Worm (Caenorhabditis elegans): Measurements from ENCODE around the gene daao-1.
A peak's percentile ranks its signal among the peaks of the same experiment; 100 is the strongest.

The daao-1 gene

DNA sequence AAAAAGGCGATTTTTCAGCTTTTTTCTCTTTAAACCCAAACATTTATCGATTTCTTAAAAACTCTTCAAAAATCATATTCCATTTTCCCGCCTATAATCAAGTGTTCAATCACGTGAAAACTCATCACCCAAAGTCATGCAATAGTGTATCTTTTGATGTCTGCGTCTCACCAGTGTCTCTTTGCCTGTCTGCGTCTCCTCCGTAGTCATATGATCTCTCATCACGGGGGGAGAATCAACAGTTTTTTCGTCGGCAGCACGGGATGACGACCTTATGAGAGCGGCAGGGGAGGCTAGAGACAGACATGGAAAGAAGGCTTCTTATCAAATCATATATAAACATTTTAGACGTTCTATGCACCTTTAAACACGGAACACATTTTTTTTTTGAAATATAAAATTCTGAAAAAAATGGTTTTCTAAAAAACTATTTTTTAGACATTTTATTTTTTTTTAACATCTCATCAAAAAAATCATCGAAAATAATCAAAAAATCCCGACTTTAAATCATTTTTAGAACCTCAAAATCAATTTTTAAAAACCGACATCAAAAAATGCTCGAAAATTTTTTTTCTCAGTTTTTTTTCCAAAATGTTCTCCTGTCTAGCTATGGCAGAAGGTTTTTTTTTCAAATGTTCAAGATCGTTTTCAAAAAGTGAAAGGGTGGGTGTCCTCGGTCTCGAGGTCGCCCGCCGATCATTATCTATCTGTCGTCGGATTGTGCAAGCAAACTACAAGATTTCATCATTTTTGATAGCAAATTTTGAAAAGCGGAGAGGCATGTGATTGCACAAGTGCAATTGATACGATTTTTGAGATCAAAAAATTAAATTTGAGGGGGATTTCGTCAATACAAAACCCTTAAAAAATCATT lies 11.8 kb upstream of the daao-1 start (continued):
- TF ChIP-seq pha-2 (tag; optimal IDR thresholded peaks at IDR 0.05) (peak; percentile 17), pag-3 (tag; optimal IDR thresholded peaks at IDR 0.05; ENCODE audit: borderline replicate concordance) (no peak), hlh-30 (tag; optimal IDR thresholded peaks at IDR 0.05; ENCODE audit: insufficient read depth) (peak; percentile 100), npax-4 (tag; optimal IDR thresholded peaks at IDR 0.05) (no peak), lin-11 (tag; optimal IDR thresholded peaks at IDR 0.05) (no peak)

DNA sequence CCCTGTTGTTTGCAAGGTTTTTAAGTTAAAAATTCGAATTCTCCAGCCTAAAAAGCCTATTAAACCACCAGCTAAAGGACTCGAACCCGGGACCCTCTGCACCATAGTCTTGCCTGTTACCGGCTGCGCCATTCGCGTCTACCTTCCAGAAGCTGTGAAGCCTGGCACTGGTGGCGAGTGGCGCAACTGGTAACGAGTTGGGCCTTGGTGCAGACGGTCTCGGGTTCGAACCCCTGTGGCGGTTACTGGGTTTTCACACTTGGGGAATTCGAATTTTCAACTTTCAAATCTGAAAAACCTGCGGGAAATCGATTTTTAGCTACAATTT lies 11.2 kb upstream of the daao-1 start:
- TF ChIP-seq ceh-45 (GFP tag; IDR thresholded peaks at IDR 0.05), result no peak
- TF ChIP-seq unc-42 (tag; optimal IDR thresholded peaks at IDR 0.05), result no peak
- no peak for TF ChIP-seq F13H6.1 (tag; optimal IDR thresholded peaks at IDR 0.05)
- no peak for TF ChIP-seq ceh-18 (tag; optimal IDR thresholded peaks at IDR 0.05)
- TF ChIP-seq ceh-30 (tag; optimal IDR thresholded peaks at IDR 0.05), result no peak
- no peak for TF ChIP-seq T23F11.4 (GFP tag; optimal IDR thresholded peaks at IDR 0.05)
- TF ChIP-seq ahr-1 (tag; optimal IDR thresholded peaks at IDR 0.05), result no peak
- no peak for TF ChIP-seq rnt-1 (tag; optimal IDR thresholded peaks at IDR 0.05)
- no peak for TF ChIP-seq sox-2 (GFP tag; IDR thresholded peaks at IDR 0.05)
- no peak for TF ChIP-seq K09A11.1 (tag; optimal IDR thresholded peaks at IDR 0.05; ENCODE audit: insufficient read depth)
- TF ChIP-seq ceh-31 (tag; optimal IDR thresholded peaks at IDR 0.05), result no peak
- TF ChIP-seq Y22D7AL.16 (tag; optimal IDR thresholded peaks at IDR 0.05), result no peak

DNA sequence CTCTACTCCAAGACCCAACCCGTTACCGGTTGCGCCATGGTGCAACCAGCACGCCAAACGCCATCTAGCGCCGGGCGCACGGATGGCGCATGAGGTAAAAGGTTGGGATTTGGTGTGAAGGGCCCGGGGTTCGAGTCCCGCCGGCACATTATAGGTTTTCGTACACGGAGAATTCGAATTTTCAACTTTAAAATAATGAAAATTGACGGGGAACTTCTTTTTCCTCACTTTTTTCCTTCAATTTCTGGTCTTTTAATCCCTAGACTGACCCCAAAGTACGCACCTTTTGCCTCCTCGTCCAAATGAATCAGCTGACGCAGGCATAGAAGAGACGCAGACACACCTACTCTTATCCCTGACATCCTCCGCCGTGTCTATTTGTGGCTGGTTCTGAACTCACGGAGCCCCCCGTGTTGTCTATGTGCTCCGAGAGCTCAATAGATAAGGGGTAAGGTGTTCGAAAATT lies 10.4 kb upstream of the daao-1 start:
- TF ChIP-seq ets-4 (tag; optimal IDR thresholded peaks at IDR 0.05) (no peak), ceh-22 (tag; optimal IDR thresholded peaks at IDR 0.05) (no peak), ceh-6 (GFP tag; optimal IDR thresholded peaks at IDR 0.05) (no peak), hlh-13 (GFP tag; optimal IDR thresholded peaks at IDR 0.05) (peak; percentile 0), ama-1 (optimal IDR thresholded peaks at IDR 0.05) (no peak), F13H6.1 (tag; optimal IDR thresholded peaks at IDR 0.05) (no peak), pros-1 (tag; optimal IDR thresholded peaks at IDR 0.05) (no peak), sox-2 (GFP tag; IDR thresholded peaks at IDR 0.05) (no peak), tbx-2 (tag; optimal IDR thresholded peaks at IDR 0.05) (peak; percentile 12), ceh-31 (tag; optimal IDR thresholded peaks at IDR 0.05) (peak; percentile 0), hlh-30 (tag; optimal IDR thresholded peaks at IDR 0.05; ENCODE audit: insufficient read depth) (peak; percentile 87), zip-5 (tag; optimal IDR thresholded peaks at IDR 0.05) (no peak)

DNA sequence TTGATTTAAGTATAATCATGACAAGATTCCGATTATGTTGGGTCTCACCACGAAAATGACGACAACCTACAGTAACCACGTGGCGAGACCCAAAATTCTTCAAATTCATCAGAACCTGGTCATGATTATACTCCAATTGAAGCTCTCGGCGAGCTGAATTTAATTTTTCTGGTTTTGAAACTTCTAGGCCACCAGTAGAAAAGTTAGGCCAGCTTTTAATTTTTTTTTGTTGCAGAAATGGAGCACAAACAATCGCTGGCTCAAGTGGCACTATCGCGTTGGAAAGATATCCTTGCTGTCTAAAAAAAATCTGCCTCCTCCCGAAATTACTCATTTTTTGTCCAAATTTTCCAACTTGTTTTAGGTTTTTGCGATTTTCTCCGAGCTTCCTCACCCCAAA lies 7.4 kb upstream of the daao-1 start:
- TF ChIP-seq pros-1 (tag; optimal IDR thresholded peaks at IDR 0.05), result no peak

DNA sequence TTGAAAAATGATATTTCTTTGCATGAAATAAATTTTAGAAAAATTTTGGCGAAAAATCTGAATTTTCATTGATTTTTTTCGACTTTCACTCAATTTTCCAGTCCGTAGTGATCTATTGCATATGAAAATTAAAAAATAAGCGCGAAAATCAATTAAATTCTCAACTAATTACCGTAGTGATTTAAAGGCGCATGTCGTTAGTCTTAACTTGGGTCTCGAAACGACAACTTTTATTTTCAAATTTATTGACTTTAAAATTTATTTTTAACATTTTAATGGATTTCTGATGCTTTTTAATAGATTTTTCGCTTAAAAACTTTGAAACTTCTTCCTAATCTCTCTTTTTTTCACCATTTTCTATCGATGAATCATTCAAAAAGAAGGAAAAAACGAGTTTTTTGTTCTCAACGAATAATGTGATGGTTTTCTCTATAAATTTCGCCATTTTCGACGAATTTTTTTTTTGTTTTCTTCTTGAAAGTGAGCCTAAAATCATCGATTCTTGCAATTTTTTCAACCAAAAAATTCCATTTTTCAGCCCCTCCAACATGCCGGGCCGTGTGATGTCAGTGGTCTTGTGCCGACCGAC lies 6.4 kb upstream of the daao-1 start, which contains the start of gene vamp-7:
TSS of gene vamp-7 (plus strand) at position 539 of the 589 bp plus-strand sequence.
- TF ChIP-seq pag-3 (tag; optimal IDR thresholded peaks at IDR 0.05; ENCODE audit: borderline replicate concordance) (no peak), pat-9 (tag; optimal IDR thresholded peaks at IDR 0.05) (no peak), rnt-1 (tag; optimal IDR thresholded peaks at IDR 0.05) (no peak), unc-55 (GFP tag; optimal IDR thresholded peaks at IDR 0.05) (no peak), gmeb-2 (tag; optimal IDR thresholded peaks at IDR 0.05) (no peak), ceh-31 (tag; optimal IDR thresholded peaks at IDR 0.05) (no peak), sox-2 (GFP tag; IDR thresholded peaks at IDR 0.05) (no peak), ceh-6 (GFP tag; optimal IDR thresholded peaks at IDR 0.05) (no peak), hlh-13 (GFP tag; optimal IDR thresholded peaks at IDR 0.05) (no peak), hlh-6 (tag; optimal IDR thresholded peaks at IDR 0.05) (no peak), ahr-1 (tag; optimal IDR thresholded peaks at IDR 0.05) (no peak), sox-4 (tag; optimal IDR thresholded peaks at IDR 0.05) (no peak), eyg-1 (tag; optimal IDR thresholded peaks at IDR 0.05) (no peak), sdc-2 (tag; optimal IDR thresholded peaks at IDR 0.05) (no peak), ceh-48 (tag; optimal IDR thresholded peaks at IDR 0.05) (no peak)

All from whole organism, late embryonic.